Worm (Caenorhabditis elegans): ENCODE results near the gene D1005.6.

Gene D1005.6

DNA sequence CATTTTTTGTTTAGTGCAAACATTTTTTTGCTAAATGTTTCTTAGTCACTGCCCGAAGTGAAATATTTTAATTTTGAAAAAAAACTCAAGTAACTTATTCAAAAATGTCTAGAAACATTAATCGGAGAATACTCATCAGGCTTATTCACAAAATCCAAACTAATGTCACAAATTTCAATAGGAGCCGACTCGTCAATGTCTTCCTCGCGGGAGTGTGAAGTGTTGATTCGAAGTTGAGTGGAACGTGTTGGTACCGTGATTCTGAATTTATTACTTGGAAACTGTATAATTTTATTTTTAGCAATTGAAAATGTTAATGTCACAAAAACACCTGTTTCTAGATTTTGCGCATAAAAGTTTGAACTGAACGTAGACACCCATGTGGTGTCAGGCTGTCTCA lies 25.0 kb upstream of the D1005.6 start:
- TF ChIP-seq C38D4.7 (GFP tag; optimal IDR thresholded peaks at IDR 0.05) (no peak), Y22D7AL.16 (tag; optimal IDR thresholded peaks at IDR 0.05) (no peak), gmeb-2 (tag; optimal IDR thresholded peaks at IDR 0.05) (no peak), ceh-22 (tag; optimal IDR thresholded peaks at IDR 0.05) (no peak), mec-3 (tag; optimal IDR thresholded peaks at IDR 0.05; ENCODE audit: borderline replicate concordance) (no peak), pha-4 (tag; optimal IDR thresholded peaks at IDR 0.05) (no peak), nhr-232 (tag; optimal IDR thresholded peaks at IDR 0.05) (no peak), dve-1 (tag; optimal IDR thresholded peaks at IDR 0.05) (no peak), F13H6.1 (tag; optimal IDR thresholded peaks at IDR 0.05) (no peak), T23F11.4 (GFP tag; optimal IDR thresholded peaks at IDR 0.05) (no peak), ceh-31 (tag; optimal IDR thresholded peaks at IDR 0.05) (no peak), sox-2 (GFP tag; IDR thresholded peaks at IDR 0.05) (no peak), che-1 (tag; optimal IDR thresholded peaks at IDR 0.05) (no peak)

DNA sequence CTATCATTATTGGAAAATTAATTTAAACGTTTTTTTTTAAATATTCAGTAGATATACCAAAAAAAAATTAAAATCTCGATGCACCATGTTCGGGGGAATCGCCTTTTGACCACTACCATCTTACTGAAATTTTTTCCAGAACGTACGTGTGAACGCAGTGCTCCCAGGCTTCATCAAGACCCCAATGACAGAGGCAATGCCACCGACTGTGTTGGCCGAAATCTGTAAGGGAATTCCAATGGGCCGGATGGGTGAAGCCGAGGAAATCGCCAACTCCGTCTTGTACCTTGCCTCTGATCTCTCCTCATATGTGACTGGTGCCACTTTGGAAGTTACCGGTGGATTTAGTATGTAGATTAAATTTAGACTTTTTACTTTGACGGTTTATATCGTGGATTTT lies 24.2 kb upstream of the D1005.6 start:
- TF ChIP-seq pha-4 (tag; optimal IDR thresholded peaks at IDR 0.05) (no peak), npax-4 (tag; optimal IDR thresholded peaks at IDR 0.05) (no peak), ama-1 (optimal IDR thresholded peaks at IDR 0.05) (no peak), unc-3 (GFP tag; conservative IDR thresholded peaks at IDR 0.05) (no peak), unc-3 (tag; optimal IDR thresholded peaks at IDR 0.05) (no peak), sox-4 (tag; optimal IDR thresholded peaks at IDR 0.05) (no peak), odd-2 (tag; optimal IDR thresholded peaks at IDR 0.05) (no peak), eyg-1 (tag; optimal IDR thresholded peaks at IDR 0.05) (no peak), dmd-4 (tag; optimal IDR thresholded peaks at IDR 0.05; ENCODE audit: borderline replicate concordance) (no peak), pat-9 (tag; optimal IDR thresholded peaks at IDR 0.05) (no peak), hlh-13 (GFP tag; optimal IDR thresholded peaks at IDR 0.05) (no peak), unc-42 (tag; optimal IDR thresholded peaks at IDR 0.05) (no peak), tbx-7 (tag; optimal IDR thresholded peaks at IDR 0.05) (no peak)

DNA sequence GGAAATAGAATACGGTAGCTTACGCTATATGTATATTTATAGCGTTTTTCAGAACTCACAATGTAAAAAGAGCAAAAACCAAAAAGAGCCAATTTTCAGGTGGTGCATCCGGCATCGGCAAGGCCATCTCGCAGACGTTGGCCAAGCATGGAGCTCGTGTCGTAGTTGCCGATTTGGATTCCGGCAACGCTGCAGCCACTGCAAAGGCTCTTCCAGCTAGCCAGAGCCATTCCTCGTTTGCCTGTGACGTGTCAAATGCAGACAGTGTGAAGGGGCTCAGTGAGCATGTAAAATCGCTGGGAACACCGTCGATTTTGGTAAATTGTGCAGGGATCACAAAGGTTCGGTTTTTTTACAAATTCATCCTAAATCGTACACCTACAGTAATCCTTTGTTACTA lies 22.5 kb upstream of the D1005.6 start:
- no peak for TF ChIP-seq gmeb-2 (tag; optimal IDR thresholded peaks at IDR 0.05)
- TF ChIP-seq pax-1 (tag; optimal IDR thresholded peaks at IDR 0.05): no peak

DNA sequence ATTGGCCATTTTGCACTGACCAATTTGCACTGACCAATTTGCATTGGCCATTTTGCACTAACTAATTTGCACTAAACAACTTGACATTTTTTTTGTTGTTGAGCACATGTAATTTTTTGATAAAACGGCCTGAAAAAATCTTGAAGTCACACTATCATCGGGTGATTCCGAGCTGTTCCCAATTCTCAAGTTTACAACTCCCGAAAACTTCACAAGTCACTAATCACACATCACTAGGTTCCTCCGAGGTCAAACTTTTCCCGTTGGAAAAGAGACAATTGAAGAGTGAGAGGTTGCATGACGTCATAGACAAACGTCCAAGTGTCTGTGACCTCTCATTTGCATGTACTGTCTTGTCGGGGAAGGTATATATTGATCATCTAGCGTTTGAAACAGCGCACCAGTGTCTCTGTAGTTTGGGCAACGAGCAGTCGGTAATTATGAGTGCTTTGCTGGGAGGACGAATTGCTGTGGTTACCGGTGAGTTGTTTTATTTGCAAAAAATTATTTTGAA lies 21.6 kb upstream of the D1005.6 start, which contains the start of the genes D1005.10 and dhs-25:
D1005.10 (minus strand) TSS at position 51 of the 514 bp plus-strand sequence.
dhs-25 (plus strand) TSS at position 398 of the 514 bp plus-strand sequence.
- TF ChIP-seq unc-55 (GFP tag; optimal IDR thresholded peaks at IDR 0.05) (peak; percentile 44), ceh-19 (GFP tag; optimal IDR thresholded peaks at IDR 0.05) (no peak), K02D7.2 (tag; optimal IDR thresholded peaks at IDR 0.05) (no peak), nfya-1 (tag; optimal IDR thresholded peaks at IDR 0.05) (peak; percentile 12), tbx-2 (tag; optimal IDR thresholded peaks at IDR 0.05) (peak; percentile 7), hlh-30 (tag; optimal IDR thresholded peaks at IDR 0.05; ENCODE audit: insufficient read depth) (peak; percentile 9), ceh-22 (tag; optimal IDR thresholded peaks at IDR 0.05) (no peak), tbx-7 (tag; optimal IDR thresholded peaks at IDR 0.05) (no peak), pha-2 (tag; optimal IDR thresholded peaks at IDR 0.05) (no peak), ztf-16 (tag; optimal IDR thresholded peaks at IDR 0.05) (no peak), sdc-2 (tag; optimal IDR thresholded peaks at IDR 0.05) (peak; percentile 39)

DNA sequence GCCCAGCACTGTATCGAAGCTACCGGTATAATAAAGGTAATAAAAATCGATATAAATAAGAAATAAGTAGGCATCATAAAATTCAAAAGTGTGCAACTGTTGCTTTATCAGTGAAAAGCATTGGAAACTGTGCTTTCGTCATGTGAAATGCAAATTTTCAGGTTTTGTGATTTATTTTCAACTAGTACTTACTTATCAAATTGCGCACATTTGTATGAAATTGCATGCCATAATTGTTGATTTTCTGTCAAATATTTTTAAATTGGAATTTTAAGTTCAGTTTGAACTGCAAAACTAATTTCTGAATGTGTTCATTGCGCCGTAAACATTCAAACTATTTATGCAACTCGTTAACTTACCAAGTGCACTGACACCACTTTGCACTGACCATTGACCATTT lies 21.1 kb upstream of the D1005.6 start, which contains the start of gene D1005.4:
D1005.4 (minus strand) TSS at position 101 of the 400 bp plus-strand sequence.
- TF ChIP-seq F13H6.1 (tag; optimal IDR thresholded peaks at IDR 0.05) (no peak), ahr-1 (tag; optimal IDR thresholded peaks at IDR 0.05) (no peak)

Data from whole organism, late embryonic.